Worm (Caenorhabditis elegans): ENCODE data around the gene M60.6.

Gene M60.6

ce11 chrX:8262734-8263133 is 10.5 kb upstream of the M60.6 start:
- TF ChIP-seq F37D6.2 (tag; optimal IDR thresholded peaks at IDR 0.05) (no peak), hlh-30 (tag; optimal IDR thresholded peaks at IDR 0.05; ENCODE audit: insufficient read depth) (peak; percentile 55), pha-4 (GFP tag; IDR thresholded peaks at IDR 0.05) (no peak), pha-4 (tag; optimal IDR thresholded peaks at IDR 0.05) (no peak), mxl-3 (GFP tag; optimal IDR thresholded peaks at IDR 0.05) (no peak), ceh-20 (GFP tag; IDR thresholded peaks at IDR 0.05) (0 out of 2 replicates have a peak, but pooled peaks have one; percentile 42), R02D3.7 (tag; optimal IDR thresholded peaks at IDR 0.05) (no peak), hif-1 (tag; optimal IDR thresholded peaks at IDR 0.05) (no peak), nhr-102 (tag; optimal IDR thresholded peaks at IDR 0.05) (no peak), D1046.2 (GFP tag; IDR thresholded peaks at IDR 0.05) (0 out of 2 replicates have a peak, but pooled peaks have one; percentile 55)

- TF ChIP-seq tra-1 (GFP tag; IDR thresholded peaks at IDR 0.05), result no peak
- TF ChIP-seq nhr-237 (tag; optimal IDR thresholded peaks at IDR 0.05), result no peak
- no peak for TF ChIP-seq hmg-1.1 (GFP tag; IDR thresholded peaks at IDR 0.05)
- peak; percentile 61; the same call in 1 of the 2 replicates for TF ChIP-seq set-16 (GFP tag; IDR thresholded peaks at IDR 0.05)
- no peak for TF ChIP-seq nhr-10 (tag; optimal IDR thresholded peaks at IDR 0.05)
- TF ChIP-seq mdt-29 (GFP tag; IDR thresholded peaks at IDR 0.05), result no peak
- TF ChIP-seq fos-1 (tag; optimal IDR thresholded peaks at IDR 0.05), result no peak
- no peak for TF ChIP-seq mxl-2 (GFP tag; conservative IDR thresholded peaks at IDR 0.05)
- no peak for TF ChIP-seq snpc-1.2 (GFP tag; IDR thresholded peaks at IDR 0.05)
- TF ChIP-seq ces-1 (GFP tag; optimal IDR thresholded peaks at IDR 0.05), result no peak
- no peak for TF ChIP-seq ceh-62 (tag; optimal IDR thresholded peaks at IDR 0.05)
- TF ChIP-seq nhr-28 (tag; optimal IDR thresholded peaks at IDR 0.05), result no peak
- peak; percentile 52 for TF ChIP-seq hlh-11 (tag; optimal IDR thresholded peaks at IDR 0.05)
- TF ChIP-seq rbr-2 (tag; optimal IDR thresholded peaks at IDR 0.05), result no peak
- peak in 1 of 2 experiments; percentile 80 for TF ChIP-seq unc-62 (GFP tag; optimal IDR thresholded peaks at IDR 0.05 in 1 of 2)
- TF ChIP-seq unc-62 (tag; optimal IDR thresholded peaks at IDR 0.05), result no peak
- TF ChIP-seq lir-3 (tag; optimal IDR thresholded peaks at IDR 0.05), result no peak
- no peak for TF ChIP-seq ZK337.2 (GFP tag; IDR thresholded peaks at IDR 0.05)
- no peak for TF ChIP-seq F44E2.7 (GFP tag; IDR thresholded peaks at IDR 0.05)
- no peak for TF ChIP-seq dpl-1 (GFP tag; optimal IDR thresholded peaks at IDR 0.05)
- no peak for TF ChIP-seq hlh-30 (tag; optimal IDR thresholded peaks at IDR 0.05; ENCODE audit: insufficient read depth)
- no peak for TF ChIP-seq Y105C5A.15 (GFP tag; IDR thresholded peaks at IDR 0.05)
- no peak for TF ChIP-seq T20F7.1 (GFP tag; optimal IDR thresholded peaks at IDR 0.05)
- TF ChIP-seq ZK546.5 (tag; optimal IDR thresholded peaks at IDR 0.05), result no peak
- no peak for TF ChIP-seq mdl-1 (tag; optimal IDR thresholded peaks at IDR 0.05)
- TF ChIP-seq zip-11 (GFP tag; IDR thresholded peaks at IDR 0.05), result no peak
Measured at ce11 chrX:8261125-8261684, 8.9 kb upstream of the M60.6 start, which contains the start of gene M60.7. Gene M60.7, minus strand, starts transcription at chrX:8261175.

ce11 chrX:8257687-8258086 is 5.4 kb upstream of the M60.6 start:
- TF ChIP-seq daf-16 (GFP tag; optimal IDR thresholded peaks at IDR 0.05) (peak in 1 of 2 experiments; percentile 94), daf-16 (tag; optimal IDR thresholded peaks at IDR 0.05) (no peak), ceh-20 (GFP tag; IDR thresholded peaks at IDR 0.05) (no peak), sdz-12 (GFP tag; optimal IDR thresholded peaks at IDR 0.05) (no peak), hlh-30 (tag; optimal IDR thresholded peaks at IDR 0.05; ENCODE audit: insufficient read depth) (peak; percentile 44), hif-1 (tag; optimal IDR thresholded peaks at IDR 0.05) (peak in 1 of 2 experiments; percentile 95)
